Fruit fly (Drosophila melanogaster) whole organism, embryonic: ENCODE results near the gene CG3349.

ENCODE experiments used
- Aef1 ChIP-seq: fragments of 200-800 bp; sonication (Bioruptor generic); IDR thresholded peaks from 3 replicates; pipeline ENCODE4 v1.3.6; 2022; ENCODE audit warnings: missing biosample characterization, missing genetic modification characterization
- B-H1 ChIP-seq: fragments of 200-800 bp; sonication (Bioruptor generic); IDR thresholded peaks from 3 replicates; pipeline ENCODE4 v1.3.6; 2022; ENCODE audit warnings: missing biosample characterization, missing genetic modification characterization
- Blimp-1 ChIP-seq: fragments of 200-800 bp; sonication (Bioruptor generic); optimal IDR thresholded peaks from 3 replicates; lab custom pipeline; 2018; ENCODE audit warnings: missing biosample characterization, missing genetic modification characterization, mild to moderate bottlenecking, moderate library complexity, missing genetic modification reagents
- CG10565 ChIP-seq: fragments of 200-800 bp; sonication (Bioruptor generic); optimal IDR thresholded peaks from 3 replicates; lab custom pipeline; 2016; ENCODE audit warnings: missing biosample characterization, mild to moderate bottlenecking, missing genetic modification characterization
- CG10959 ChIP-seq: fragments of 200-800 bp; sonication (Bioruptor generic); IDR thresholded peaks from 2 replicates; pipeline ENCODE4 v1.3.6; 2022; ENCODE audit warnings: missing biosample characterization, missing genetic modification characterization
- CG12299 ChIP-seq: fragments of 200-800 bp; sonication (Bioruptor generic); optimal IDR thresholded peaks from 2 replicates; lab custom pipeline; 2018; ENCODE audit warnings: missing biosample characterization, mild to moderate bottlenecking, missing genetic modification characterization
- CG13287 ChIP-seq: fragments of 200-800 bp; sonication (Bioruptor generic); IDR thresholded peaks from 2 replicates; pipeline ENCODE4 v1.3.6; 2022; ENCODE audit warnings: missing biosample characterization, missing genetic modification characterization; ENCODE audit not compliant: partially characterized antibody
- CG15479 ChIP-seq: fragments of 200-800 bp; sonication (Bioruptor generic); optimal IDR thresholded peaks from 3 replicates; lab custom pipeline; 2019; ENCODE audit warnings: missing biosample characterization, mild to moderate bottlenecking, missing genetic modification characterization, moderate library complexity
- CG16815 ChIP-seq: fragments of 200-800 bp; sonication (Bioruptor generic); optimal IDR thresholded peaks from 3 replicates; lab custom pipeline; 2017; ENCODE audit warnings: missing biosample characterization, mild to moderate bottlenecking, missing genetic modification characterization
- CG17912 ChIP-seq: fragments of 200-800 bp; sonication (Bioruptor generic); optimal IDR thresholded peaks from 2 replicates; lab custom pipeline; 2018; ENCODE audit warnings: missing biosample characterization, mild to moderate bottlenecking, missing genetic modification characterization
- CG18619 ChIP-seq: fragments of 200-800 bp; sonication (Bioruptor generic); optimal IDR thresholded peaks from 3 replicates; lab custom pipeline; 2017; ENCODE audit warnings: missing biosample characterization, mild to moderate bottlenecking, missing genetic modification characterization
- CG33557 ChIP-seq: fragments of 200-800 bp; sonication (Bioruptor generic); optimal IDR thresholded peaks from 2 replicates; lab custom pipeline; 2019; ENCODE audit warnings: missing biosample characterization, mild to moderate bottlenecking, missing genetic modification characterization, moderate library complexity
- CG3838 ChIP-seq: fragments of 200-800 bp; sonication (Bioruptor generic); optimal IDR thresholded peaks from 3 replicates; lab custom pipeline; 2016; ENCODE audit warnings: missing biosample characterization, missing genetic modification characterization
- CG43689 ChIP-seq: fragments of 200-800 bp; sonication (Bioruptor generic); IDR thresholded peaks from 2 replicates; pipeline ENCODE4 v1.3.6; 2022; ENCODE audit warnings: missing biosample characterization, missing genetic modification characterization
- CG6791 ChIP-seq: fragments of 200-800 bp; sonication (Bioruptor generic); IDR thresholded peaks from 3 replicates; pipeline ENCODE4 v1.3.6; 2022; ENCODE audit warnings: missing biosample characterization, missing genetic modification characterization; ENCODE audit not compliant: partially characterized antibody
- CG7786 ChIP-seq: fragments of 200-800 bp; sonication (Bioruptor generic); optimal IDR thresholded peaks from 2 replicates; lab custom pipeline; 2016; ENCODE audit warnings: missing biosample characterization, missing genetic modification characterization
- CG9876 ChIP-seq: fragments of 200-800 bp; sonication (Bioruptor generic); optimal IDR thresholded peaks from 2 replicates; lab custom pipeline; 2016; ENCODE audit warnings: missing biosample characterization, missing genetic modification characterization
- D ChIP-seq, 2 experiments: fragments of 200-800 bp in 1 of 2; fragments of >200 bp in 1 of 2; sonication (Bioruptor generic) in 1 of 2; optimal IDR thresholded peaks; 2 replicates in 1 of 2; 3 replicates in 1 of 2; lab custom pipeline; 2017; ENCODE audit warnings: mild to moderate bottlenecking in 1 of 2, missing biosample characterization in 1 of 2, missing genetic modification characterization in 1 of 2, missing genetic modification reagents in 1 of 2
- Eip74EF ChIP-seq, 2 experiments: fragments of 200-800 bp in 1 of 2; fragments of >200 bp in 1 of 2; sonication (Bioruptor generic) in 1 of 2; optimal IDR thresholded peaks; 2 replicates each; lab custom pipeline; 2017 to 2019; ENCODE audit warnings: missing biosample characterization in 2 of 2, missing genetic modification characterization in 2 of 2, mild to moderate bottlenecking in 1 of 2, moderate library complexity in 1 of 2
- HHEX ChIP-seq: fragments of 200-800 bp; sonication (Bioruptor generic); optimal IDR thresholded peaks from 3 replicates; lab custom pipeline; 2017; ENCODE audit warnings: missing biosample characterization, mild to moderate bottlenecking, missing genetic modification characterization, missing genetic modification reagents
- Lim3 ChIP-seq: fragments of 200-800 bp; sonication (Bioruptor generic); IDR thresholded peaks from 2 replicates; pipeline ENCODE4 v1.3.6; 2022; ENCODE audit warnings: missing biosample characterization, missing genetic modification characterization
- NC2α ChIP-seq: fragments of 200-800 bp; sonication (Bioruptor generic); optimal IDR thresholded peaks from 2 replicates; lab custom pipeline; 2016; ENCODE audit warnings: missing biosample characterization, missing genetic modification characterization
- Opbp ChIP-seq: fragments of 200-800 bp; sonication (Bioruptor generic); IDR thresholded peaks from 3 replicates; pipeline ENCODE4 v1.3.6; 2022; ENCODE audit warnings: missing biosample characterization, missing genetic modification characterization; ENCODE audit not compliant: partially characterized antibody
- Scr ChIP-seq: fragments of 200-800 bp; sonication (Bioruptor generic); IDR thresholded peaks from 2 replicates; pipeline ENCODE4 v1.3.6; 2022; ENCODE audit warnings: missing biosample characterization, missing genetic modification characterization; ENCODE audit not compliant: partially characterized antibody
- Stat92E ChIP-seq, 3 experiments: fragments of >200 bp in 2 of 3; fragments of 200-800 bp in 1 of 3; sonication (Bioruptor generic) in 1 of 3; optimal IDR thresholded peaks; 2 replicates each; lab custom pipeline; 2017 to 2019; ENCODE audit warnings: missing biosample characterization in 3 of 3, missing genetic modification characterization in 3 of 3, mild to moderate bottlenecking in 1 of 3, moderate library complexity in 1 of 3
- Trl ChIP-seq, 3 experiments: fragments of >200 bp in 2 of 3; fragments of 200-800 bp in 1 of 3; sonication (Bioruptor generic) in 1 of 3; optimal IDR thresholded peaks; 2 replicates in 1 of 3; 3 replicates in 2 of 3; lab custom pipeline; 2016 to 2017; ENCODE audit warnings: missing biosample characterization in 1 of 3, missing genetic modification characterization in 1 of 3
- abd-A ChIP-seq: fragments of 200-800 bp; sonication (Bioruptor generic); optimal IDR thresholded peaks from 3 replicates; lab custom pipeline; 2019; ENCODE audit warnings: missing biosample characterization, mild to moderate bottlenecking, missing genetic modification characterization, moderate library complexity
- aop ChIP-seq: fragments of 200-800 bp; sonication (Bioruptor generic); IDR thresholded peaks from 2 replicates; pipeline ENCODE4 v1.3.6; 2022; ENCODE audit warnings: missing biosample characterization, missing genetic modification characterization
- btn ChIP-seq: fragments of 200-800 bp; sonication (Bioruptor generic); optimal IDR thresholded peaks from 2 replicates; lab custom pipeline; 2016; ENCODE audit warnings: missing biosample characterization, missing genetic modification characterization
- cad ChIP-seq: fragments of >200 bp; optimal IDR thresholded peaks from 2 replicates; lab custom pipeline; 2017; ENCODE audit warnings: missing biosample characterization, missing genetic modification characterization
- chif ChIP-seq, 2 experiments: fragments of 200-800 bp; sonication (Bioruptor generic); optimal IDR thresholded peaks; 3 replicates each; lab custom pipeline; 2016; ENCODE audit warnings: missing biosample characterization in 2 of 2, missing genetic modification characterization in 2 of 2
- chm ChIP-seq: fragments of 200-800 bp; sonication (Bioruptor generic); IDR thresholded peaks from 2 replicates; pipeline ENCODE4 v1.3.6; 2022; ENCODE audit warnings: missing biosample characterization, missing genetic modification characterization
- crol ChIP-seq: fragments of 200-800 bp; sonication (Bioruptor generic); IDR thresholded peaks from 2 replicates; pipeline ENCODE4 v1.3.6; 2022; ENCODE audit warnings: missing biosample characterization, missing genetic modification characterization
- dmrt99B ChIP-seq: fragments of 200-800 bp; sonication (Bioruptor generic); optimal IDR thresholded peaks from 2 replicates; lab custom pipeline; 2018; ENCODE audit warnings: missing biosample characterization, mild to moderate bottlenecking, missing genetic modification characterization, moderate library complexity
- grau ChIP-seq: fragments of 200-800 bp; optimal IDR thresholded peaks from 3 replicates; lab custom pipeline; 2019; ENCODE audit warnings: missing biosample characterization, mild to moderate bottlenecking, missing genetic modification characterization, moderate library complexity
- grn ChIP-seq: fragments of 200-800 bp; sonication (Bioruptor generic); optimal IDR thresholded peaks from 3 replicates; lab custom pipeline; 2017; ENCODE audit warnings: missing biosample characterization, missing genetic modification characterization
- hb ChIP-seq: fragments of 200-800 bp; sonication (Bioruptor generic); IDR thresholded peaks from 3 replicates; pipeline ENCODE4 v1.3.6; 2022; ENCODE audit warnings: missing biosample characterization, missing genetic modification characterization; ENCODE audit not compliant: partially characterized antibody
- hth ChIP-seq: fragments of >200 bp; optimal IDR thresholded peaks from 2 replicates; lab custom pipeline; 2017; ENCODE audit warnings: inconsistent platforms
- kni ChIP-seq: fragments of 200-800 bp; sonication (Bioruptor generic); optimal IDR thresholded peaks from 3 replicates; lab custom pipeline; 2017; ENCODE audit warnings: mild to moderate bottlenecking, missing biosample characterization, missing genetic modification reagents, missing genetic modification characterization
- lbe ChIP-seq: fragments of 200-800 bp; sonication (Bioruptor generic); optimal IDR thresholded peaks from 2 replicates; lab custom pipeline; 2016; ENCODE audit warnings: missing biosample characterization, mild to moderate bottlenecking, missing genetic modification characterization
- lilli ChIP-seq: fragments of 200-800 bp; sonication (Bioruptor generic); optimal IDR thresholded peaks from 3 replicates; lab custom pipeline; 2016; ENCODE audit warnings: missing biosample characterization, missing genetic modification characterization
- rib ChIP-seq: fragments of 200-800 bp; sonication (Bioruptor generic); IDR thresholded peaks from 2 replicates; pipeline ENCODE4 v1.3.6; 2022; ENCODE audit warnings: missing biosample characterization, missing genetic modification characterization
- sens ChIP-seq: fragments of 200-800 bp; sonication (Bioruptor generic); peaks from one replicate; lab custom pipeline; 2016; ENCODE audit warnings: missing biosample characterization, missing genetic modification characterization
- sna ChIP-seq: fragments of 200-800 bp; sonication (Bioruptor generic); IDR thresholded peaks from 2 replicates; pipeline ENCODE4 v1.3.6; 2022; ENCODE audit warnings: missing biosample characterization, missing genetic modification characterization; ENCODE audit not compliant: partially characterized antibody
- sob ChIP-seq: fragments of 200-800 bp; sonication (Bioruptor generic); IDR thresholded peaks from 2 replicates; pipeline ENCODE4 v1.3.6; 2022; ENCODE audit warnings: missing biosample characterization, missing genetic modification characterization
- ssp ChIP-seq: fragments of 200-800 bp; sonication (Bioruptor generic); IDR thresholded peaks from 2 replicates; pipeline ENCODE4 v1.3.6; 2022; ENCODE audit warnings: missing biosample characterization, missing genetic modification characterization
- tll ChIP-seq, 2 experiments: fragments of 200-800 bp in 1 of 2; fragments of >200 bp in 1 of 2; sonication (Bioruptor generic) in 1 of 2; optimal IDR thresholded peaks; 2 replicates each; lab custom pipeline; 2017 to 2019; ENCODE audit warnings: missing biosample characterization in 2 of 2, missing genetic modification characterization in 2 of 2, mild to moderate bottlenecking in 1 of 2, moderate library complexity in 1 of 2
- ttk ChIP-seq: fragments of 200-800 bp; sonication (Bioruptor generic); IDR thresholded peaks from 2 replicates; pipeline ENCODE4 v2.1.2; 2022; ENCODE audit warnings: missing biosample characterization, missing genetic modification characterization
- tup ChIP-seq: fragments of 200-800 bp; sonication (Bioruptor generic); optimal IDR thresholded peaks from 2 replicates; lab custom pipeline; 2016; ENCODE audit warnings: missing biosample characterization, mild to moderate bottlenecking, missing genetic modification characterization, moderate library complexity
- vvl ChIP-seq: fragments of 200-800 bp; sonication (Bioruptor generic); IDR thresholded peaks from 2 replicates; pipeline ENCODE4 v1.3.6; 2022; ENCODE audit warnings: missing biosample characterization, missing genetic modification characterization

The CG3349 gene

DNA sequence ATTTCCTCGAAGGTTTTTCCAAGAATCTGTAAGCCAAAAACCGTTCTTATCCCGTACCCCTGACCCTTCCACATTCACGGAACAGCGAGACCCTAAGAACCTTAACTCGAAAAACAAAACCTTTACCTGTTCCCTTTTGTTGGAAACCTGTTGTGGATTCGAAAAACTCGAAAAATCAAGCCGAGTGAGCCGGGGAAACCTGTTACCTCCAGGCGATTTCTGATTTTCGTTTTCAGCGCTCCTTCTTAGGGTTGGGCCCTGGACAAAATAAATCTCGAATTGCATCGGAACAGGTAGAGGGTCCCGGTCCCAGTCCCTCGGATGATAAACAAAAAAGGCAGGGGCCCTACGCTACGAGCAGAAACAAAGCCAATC lies 6.2 kb upstream of the CG3349 start:
- TF ChIP-seq tll (GFP tag; optimal IDR thresholded peaks at IDR 0.05; lab: Kevin White, UChicago) (peak in 1 of 2 experiments; percentile 92), sna (no peak), Blimp-1 (GFP tag; lab: Kevin White, UChicago) (peak; percentile 51), NC2α (no peak), CG3838 (GFP tag; lab: Kevin White, UChicago) (no peak), CG10565 (no peak), Stat92E (GFP tag; optimal IDR thresholded peaks at IDR 0.05; lab: Kevin White, UChicago) (peak in 1 of 3 experiments; percentile 98), chif (GFP tag; optimal IDR thresholded peaks at IDR 0.05; lab: Kevin White, UChicago) (no peak), cad (GFP tag; lab: Kevin White, UChicago) (peak; percentile 48), kni (GFP tag; lab: Kevin White, UChicago) (peak; percentile 63), ssp (GFP tag; lab: Robert Waterston, UW) (no peak), chm (GFP tag; lab: Robert Waterston, UW) (peak; percentile 35; the same call in 1 of the 2 replicates), D (optimal IDR thresholded peaks at IDR 0.05; lab: Kevin White, UChicago) (peak; percentile 28), D (GFP tag; optimal IDR thresholded peaks at IDR 0.05; lab: Kevin White, UChicago) (no peak), crol (GFP tag; lab: Robert Waterston, UW) (peak; percentile 39), CG7786 (GFP tag; lab: Kevin White, UChicago) (no peak), ttk (no peak), lbe (peak; percentile 67), vvl (GFP tag; lab: Robert Waterston, UW) (0 out of 2 replicates have a peak, but pooled peaks have one; percentile 2), hb (GFP tag; lab: Robert Waterston, UW) (no peak), Opbp (peak; percentile 15; the same call in 1 of the 3 replicates), tup (no peak), CG13287 (GFP tag; lab: Robert Waterston, UW) (no peak), btn (GFP tag; lab: Kevin White, UChicago) (no peak), rib (GFP tag; lab: Robert Waterston, UW) (0 out of 2 replicates have a peak, but pooled peaks have one; percentile 12), CG15479 (GFP tag; lab: Kevin White, UChicago) (peak; percentile 61)

DNA sequence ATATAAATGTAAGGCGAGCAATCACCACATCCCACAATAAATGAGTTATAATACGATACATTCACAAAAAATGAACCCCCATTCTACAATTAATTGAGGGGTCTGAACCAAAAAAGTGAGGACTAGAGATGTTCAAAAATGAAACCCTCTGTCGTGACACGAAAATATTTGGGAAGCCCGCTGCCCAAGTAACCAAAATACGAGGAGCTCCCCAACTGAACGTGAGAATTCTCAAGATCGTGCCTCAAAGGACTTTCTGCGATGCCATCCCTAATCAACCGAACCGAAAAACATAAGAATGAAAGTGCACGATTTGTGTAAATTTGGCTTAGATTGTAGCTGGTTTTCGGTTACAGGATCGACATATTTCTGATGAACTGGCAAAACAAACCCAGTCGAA lies 4.9 kb upstream of the CG3349 start, which contains the start of gene Ocho:
Ocho (plus strand) TSS at position 336 of the 400 bp plus-strand sequence.
- TF ChIP-seq Eip74EF (GFP tag; optimal IDR thresholded peaks at IDR 0.05; lab: Kevin White, UChicago): no peak
- TF ChIP-seq grau: no peak
- no peak for TF ChIP-seq Blimp-1 (GFP tag; lab: Kevin White, UChicago)
- no peak for TF ChIP-seq hth (lab: Kevin White, UChicago)
- TF ChIP-seq sob (GFP tag; lab: Robert Waterston, UW): no peak
- TF ChIP-seq Trl (optimal IDR thresholded peaks at IDR 0.05; lab: Kevin White, UChicago): no peak
- no peak for TF ChIP-seq Trl (GFP tag; optimal IDR thresholded peaks at IDR 0.05; lab: Kevin White, UChicago)
- no peak for TF ChIP-seq lilli
- TF ChIP-seq sens (GFP tag; lab: Kevin White, UChicago): peak; percentile 75
- TF ChIP-seq CG18619 (GFP tag; lab: Kevin White, UChicago): no peak
- TF ChIP-seq Aef1 (GFP tag; lab: Robert Waterston, UW): no peak
- no peak for TF ChIP-seq Lim3 (GFP tag; lab: Robert Waterston, UW)
- peak; percentile 57; the same call in 2 of the 3 replicates for TF ChIP-seq CG6791
- TF ChIP-seq CG17912 (GFP tag; lab: Kevin White, UChicago): no peak
- no peak for TF ChIP-seq HHEX
- no peak for TF ChIP-seq aop (GFP tag; lab: Robert Waterston, UW)
- TF ChIP-seq B-H1 (GFP tag; lab: Robert Waterston, UW): no peak
- no peak for TF ChIP-seq abd-A (tag; lab: Kevin White, UChicago)
- TF ChIP-seq Scr (GFP tag; lab: Robert Waterston, UW): peak; percentile 60
- TF ChIP-seq grn: no peak
- TF ChIP-seq CG9876 (GFP tag; lab: Kevin White, UChicago): no peak
- peak; percentile 63 for TF ChIP-seq CG10959 (GFP tag; lab: Robert Waterston, UW)
- TF ChIP-seq CG12299 (tag; lab: Kevin White, UChicago): no peak
- no peak for TF ChIP-seq CG33557 (GFP tag; lab: Kevin White, UChicago)
- TF ChIP-seq CG16815 (GFP tag; lab: Kevin White, UChicago): no peak
- TF ChIP-seq dmrt99B: no peak
- no peak for TF ChIP-seq CG43689 (GFP tag; lab: Robert Waterston, UW)
